4 fruit fly cellular contexts compared by ENCODE assay signal in the genomic region with DNA sequence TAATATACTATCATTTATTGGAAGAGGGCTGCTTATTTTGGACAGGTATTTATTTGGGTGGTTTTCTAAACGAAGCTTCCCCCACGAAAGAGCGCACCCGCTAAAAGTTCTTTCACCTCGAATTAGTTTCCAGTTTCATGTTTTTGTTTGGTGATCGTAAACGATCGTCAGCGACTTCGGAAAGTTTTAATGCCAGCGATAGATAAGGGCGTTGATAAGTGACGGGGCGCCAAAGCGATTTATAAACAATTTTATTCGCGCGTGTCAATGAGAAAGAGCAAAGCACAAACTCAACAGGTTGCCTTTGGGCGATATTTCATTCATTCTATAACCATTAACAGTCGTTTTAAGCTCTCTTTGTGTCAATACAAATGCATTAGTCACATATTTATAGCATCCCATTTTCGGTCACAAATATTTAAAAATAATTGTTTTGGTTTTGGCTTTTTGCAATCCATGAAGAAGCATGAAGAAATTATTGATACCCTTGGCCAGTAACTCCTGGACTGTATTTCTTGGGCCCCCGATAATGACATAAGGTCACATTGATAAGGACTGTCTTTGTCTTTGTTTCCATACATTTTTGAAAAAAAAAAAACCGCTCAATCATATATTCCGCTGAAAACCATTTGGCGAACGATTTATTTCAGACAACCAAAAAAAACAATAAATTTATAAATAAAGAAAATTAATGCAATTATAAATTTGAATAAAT.
TF ChIP-seq lines count a peak whose summit lies in the region.

No protein-coding gene starts in this region.

- no peak for TF ChIP-seq CTCF in whole organism, embryonic (GFP tag; optimal IDR thresholded peaks at IDR 0.05; lab: Kevin White, UChicago)

TF ChIP-seq in whole organism, adult, 20 proteins besides CTCF, POLR2A, EP300 and RAD21:
- no peak for TF ChIP-seq tj (GFP tag; optimal IDR thresholded peaks at IDR 0.05; lab: Kevin White, UChicago)
- no peak for TF ChIP-seq CG5204 (GFP tag; optimal IDR thresholded peaks at IDR 0.05; lab: Kevin White, UChicago)
- TF ChIP-seq Crg-1 (GFP tag; optimal IDR thresholded peaks at IDR 0.05; lab: Kevin White, UChicago) = peak; percentile 10
- no peak for TF ChIP-seq CG33017 (tag; optimal IDR thresholded peaks at IDR 0.05; lab: Kevin White, UChicago)
- TF ChIP-seq CG14711 (tag; optimal IDR thresholded peaks at IDR 0.05; lab: Kevin White, UChicago) = no peak
- TF ChIP-seq cnc (optimal IDR thresholded peaks at IDR 0.05; lab: Kevin White, UChicago) = no peak
- TF ChIP-seq ovo (GFP tag; optimal IDR thresholded peaks at IDR 0.05; lab: Kevin White, UChicago) = no peak
- TF ChIP-seq CG11617 (GFP tag; optimal IDR thresholded peaks at IDR 0.05; lab: Kevin White, UChicago) = no peak
- peak; percentile 45 for TF ChIP-seq cic (GFP tag; optimal IDR thresholded peaks at IDR 0.05; lab: Kevin White, UChicago)

TF ChIP-seq in whole organism, embryonic, 481 proteins besides CTCF, POLR2A, EP300 and RAD21 (continues in another document):
- TF ChIP-seq grn (GFP tag; optimal IDR thresholded peaks at IDR 0.05; lab: Kevin White, UChicago) = peak; percentile 4
- peak in 1 of 2 experiments; percentile 2 for TF ChIP-seq Pdp1 (GFP tag; optimal IDR thresholded peaks at IDR 0.05; lab: Kevin White, UChicago)
- TF ChIP-seq exex (tag; optimal IDR thresholded peaks at IDR 0.05; lab: Kevin White, UChicago) = peak; percentile 84
- TF ChIP-seq Deaf1 (tag; optimal IDR thresholded peaks at IDR 0.05; lab: Kevin White, UChicago) = peak; percentile 88
- peak; percentile 24 for TF ChIP-seq Hey (tag; optimal IDR thresholded peaks at IDR 0.05; lab: Kevin White, UChicago)
- TF ChIP-seq sug (tag; optimal IDR thresholded peaks at IDR 0.05; lab: Kevin White, UChicago) = peak; percentile 55
- no peak for TF ChIP-seq C15 (GFP tag; IDR thresholded peaks at IDR 0.05; lab: Robert Waterston, UW)
- peak; percentile 26 for TF ChIP-seq CG18599 (GFP tag; optimal IDR thresholded peaks at IDR 0.05; lab: Kevin White, UChicago)
- TF ChIP-seq salm (tag; optimal IDR thresholded peaks at IDR 0.05; lab: Kevin White, UChicago) = no peak
- TF ChIP-seq CG15514 (GFP tag; optimal IDR thresholded peaks at IDR 0.05; lab: Kevin White, UChicago) = no peak
- peak; percentile 6 for TF ChIP-seq sd (tag; optimal IDR thresholded peaks at IDR 0.05; lab: Kevin White, UChicago)
- no peak for TF ChIP-seq slp2 (GFP tag; optimal IDR thresholded peaks at IDR 0.05; lab: Kevin White, UChicago)
- TF ChIP-seq Neu2 (GFP tag; optimal IDR thresholded peaks at IDR 0.05; lab: Kevin White, UChicago; ENCODE audit: borderline replicate concordance) = no peak
- no peak for TF ChIP-seq CG11456 (GFP tag; IDR thresholded peaks at IDR 0.05; lab: Robert Waterston, UW)
- peak; percentile 35 for TF ChIP-seq lab (GFP tag; optimal IDR thresholded peaks at IDR 0.05; lab: Kevin White, UChicago)
- peak; percentile 73 for TF ChIP-seq Med (GFP tag; lab: Kevin White, UChicago)
- TF ChIP-seq CG16813 (GFP tag; IDR thresholded peaks at IDR 0.05; lab: Robert Waterston, UW; ENCODE audit: partially characterized antibody) = no peak
- TF ChIP-seq CG2678 (tag; optimal IDR thresholded peaks at IDR 0.05; lab: Kevin White, UChicago) = peak; percentile 9
- no peak for TF ChIP-seq CoRest (tag; optimal IDR thresholded peaks at IDR 0.05; lab: Kevin White, UChicago)
- peak; percentile 10 for TF ChIP-seq CG34376 (GFP tag; optimal IDR thresholded peaks at IDR 0.05; lab: Kevin White, UChicago)
- TF ChIP-seq CG8290 (GFP tag; optimal IDR thresholded peaks at IDR 0.05; lab: Kevin White, UChicago) = no peak
- peak in 1 of 2 experiments; percentile 1 for TF ChIP-seq CG8290 (tag; optimal IDR thresholded peaks at IDR 0.05; lab: Kevin White, UChicago)
- TF ChIP-seq CG17359 (tag; optimal IDR thresholded peaks at IDR 0.05; lab: Kevin White, UChicago) = no peak
- peak; percentile 75; the same call in 1 of the 3 replicates for TF ChIP-seq CG2199 (GFP tag; IDR thresholded peaks at IDR 0.05; lab: Robert Waterston, UW)
- no peak for TF ChIP-seq eyg (GFP tag; optimal IDR thresholded peaks at IDR 0.05; lab: Kevin White, UChicago)

TF ChIP-seq in whole organism, prepupa, 60 proteins besides CTCF, POLR2A, EP300 and RAD21:
- TF ChIP-seq Hr4 (GFP tag; optimal IDR thresholded peaks at IDR 0.05; lab: Kevin White, UChicago) (no peak), Ets96B (tag; optimal IDR thresholded peaks at IDR 0.05; lab: Kevin White, UChicago) (no peak), ss (GFP tag; optimal IDR thresholded peaks at IDR 0.05; lab: Kevin White, UChicago) (no peak), Hr39 (GFP tag; optimal IDR thresholded peaks at IDR 0.05; lab: Kevin White, UChicago) (no peak), Sox14 (GFP tag; optimal IDR thresholded peaks at IDR 0.05; lab: Kevin White, UChicago) (peak; percentile 13), CG1621 (tag; optimal IDR thresholded peaks at IDR 0.05; lab: Kevin White, UChicago) (no peak), spab (GFP tag; optimal IDR thresholded peaks at IDR 0.05; lab: Kevin White, UChicago) (no peak), CG10669 (GFP tag; optimal IDR thresholded peaks at IDR 0.05; lab: Kevin White, UChicago) (no peak), vri (GFP tag; optimal IDR thresholded peaks at IDR 0.05; lab: Kevin White, UChicago) (peak; percentile 30), fkh (GFP tag; optimal IDR thresholded peaks at IDR 0.05; lab: Kevin White, UChicago) (peak; percentile 18), acj6 (GFP tag; optimal IDR thresholded peaks at IDR 0.05; lab: Kevin White, UChicago) (no peak), Eip78C (GFP tag; lab: Kevin White, UChicago) (peak; percentile 24), lz (GFP tag; optimal IDR thresholded peaks at IDR 0.05; lab: Kevin White, UChicago) (no peak), svp (GFP tag; lab: Kevin White, UChicago) (peak; percentile 93), CG6792 (GFP tag; optimal IDR thresholded peaks at IDR 0.05; lab: Kevin White, UChicago) (no peak)

TF ChIP-seq in whole organism, wandering third instar larva, 38 proteins besides CTCF, POLR2A, EP300 and RAD21:
- no peak for TF ChIP-seq foxo (GFP tag; optimal IDR thresholded peaks at IDR 0.05; lab: Kevin White, UChicago)
- TF ChIP-seq brk (GFP tag; optimal IDR thresholded peaks at IDR 0.05; lab: Kevin White, UChicago) = peak; percentile 32
- TF ChIP-seq Rel (GFP tag; optimal IDR thresholded peaks at IDR 0.05; lab: Kevin White, UChicago) = no peak
- TF ChIP-seq Rel (tag; optimal IDR thresholded peaks at IDR 0.05; lab: Kevin White, UChicago) = peak; percentile 29
- no peak for TF ChIP-seq HLH106 (tag; optimal IDR thresholded peaks at IDR 0.05; lab: Kevin White, UChicago)
- no peak for TF ChIP-seq CG32264 (GFP tag; optimal IDR thresholded peaks at IDR 0.05; lab: Kevin White, UChicago)
- no peak for TF ChIP-seq Dif (GFP tag; optimal IDR thresholded peaks at IDR 0.05; lab: Kevin White, UChicago; ENCODE audit: partially characterized antibody)
- no peak for TF ChIP-seq Hr78 (GFP tag; optimal IDR thresholded peaks at IDR 0.05; lab: Kevin White, UChicago)
- no peak for TF ChIP-seq OdsH (GFP tag; optimal IDR thresholded peaks at IDR 0.05; lab: Kevin White, UChicago)
- TF ChIP-seq h (GFP tag; optimal IDR thresholded peaks at IDR 0.05; lab: Kevin White, UChicago) = peak; percentile 30
- peak; percentile 15 for TF ChIP-seq tai (GFP tag; optimal IDR thresholded peaks at IDR 0.05; lab: Kevin White, UChicago)
- TF ChIP-seq ey (GFP tag; optimal IDR thresholded peaks at IDR 0.05; lab: Kevin White, UChicago) = no peak
